Fruit fly (Drosophila melanogaster) whole organism, prepupa: Measurements from ENCODE around the gene spn-F.

ENCODE experiments used
- CG6808 ChIP-seq: fragments of 200-800 bp; sonication (Bioruptor generic); optimal IDR thresholded peaks from 3 replicates; lab custom pipeline; 2017; ENCODE audit warnings: missing biosample characterization, missing genetic modification characterization, mild to moderate bottlenecking, moderate library complexity, missing genetic modification reagents
- Hr38 ChIP-seq: sonication (Bioruptor generic); optimal IDR thresholded peaks from 2 replicates; lab custom pipeline; 2016; ENCODE audit warnings: missing biosample characterization, missing genetic modification characterization

- TF ChIP-seq CG6808 (no peak), Hr38 (GFP tag; lab: Kevin White, UChicago) (no peak)
Measured at dm6 chr3R:31223971-31224860, 30.7 kb upstream of the spn-F start.
